Worm (Caenorhabditis elegans): Measurements from ENCODE around the gene rab-7.

Gene rab-7

DNA sequence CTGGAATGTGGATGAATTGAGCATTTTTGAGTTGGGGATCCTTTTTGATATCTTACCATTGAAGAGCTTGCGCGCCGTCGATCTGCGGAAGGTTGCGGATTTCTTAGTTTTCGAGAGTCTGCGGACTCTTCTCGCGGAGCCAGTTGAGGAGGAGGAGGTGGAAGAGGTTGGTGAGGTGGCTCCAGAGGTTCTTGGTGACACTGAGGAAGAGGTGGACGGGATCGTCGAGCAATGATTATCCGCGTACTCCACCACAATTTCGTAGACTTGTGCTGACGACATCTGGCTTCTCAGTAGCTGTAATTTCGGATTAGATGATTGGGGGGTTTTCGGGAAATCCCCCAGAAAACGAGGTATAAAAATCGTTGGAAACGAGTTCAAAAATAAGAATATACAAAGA is 10.6 kb upstream of the rab-7 start, which contains the start of gene Y17G7B.21:
Y17G7B.21 (minus strand) TSS at position 299 of the 400 bp plus-strand sequence.
- TF ChIP-seq elt-3 (tag; optimal IDR thresholded peaks at IDR 0.05) (peak in 1 of 3 experiments; percentile 4), elt-2 (tag; optimal IDR thresholded peaks at IDR 0.05) (no peak), nhr-67 (tag; optimal IDR thresholded peaks at IDR 0.05) (no peak), eor-1 (tag; optimal IDR thresholded peaks at IDR 0.05) (no peak), nhr-77 (tag; optimal IDR thresholded peaks at IDR 0.05) (no peak), lsy-12 (tag; optimal IDR thresholded peaks at IDR 0.05) (peak; percentile 7), ama-1 (optimal IDR thresholded peaks at IDR 0.05) (peak; percentile 72)

DNA sequence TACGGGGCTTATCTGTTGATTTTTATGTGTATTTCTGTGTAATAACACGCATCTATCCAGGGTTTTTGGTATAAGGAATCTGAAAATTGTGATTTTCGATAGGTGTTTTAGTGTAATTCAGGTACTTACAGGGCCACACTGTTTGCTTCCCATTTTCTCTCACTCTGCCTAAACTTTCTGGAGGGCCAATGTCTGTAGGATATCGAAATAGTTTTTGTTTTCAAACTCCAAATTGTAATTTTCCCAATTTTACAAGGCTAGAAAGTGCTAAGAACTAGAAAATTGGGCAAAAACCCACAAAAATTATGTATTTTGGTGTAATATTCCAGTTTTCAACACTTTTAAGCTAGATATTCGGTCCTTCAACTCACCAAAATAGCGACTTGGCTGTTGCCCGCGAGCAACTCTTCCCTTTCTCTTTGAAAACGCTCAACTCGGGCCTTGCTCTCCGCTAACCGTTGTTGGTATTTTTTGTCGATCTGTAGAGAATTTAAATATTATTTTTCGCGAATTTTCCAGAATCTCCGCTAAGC is 10.1 kb upstream of the rab-7 start:
- TF ChIP-seq nhr-43 (tag; optimal IDR thresholded peaks at IDR 0.05; ENCODE audit: poor library complexity, severe bottlenecking), result peak; percentile 27
- TF ChIP-seq ama-1 (optimal IDR thresholded peaks at IDR 0.05), result no peak

DNA sequence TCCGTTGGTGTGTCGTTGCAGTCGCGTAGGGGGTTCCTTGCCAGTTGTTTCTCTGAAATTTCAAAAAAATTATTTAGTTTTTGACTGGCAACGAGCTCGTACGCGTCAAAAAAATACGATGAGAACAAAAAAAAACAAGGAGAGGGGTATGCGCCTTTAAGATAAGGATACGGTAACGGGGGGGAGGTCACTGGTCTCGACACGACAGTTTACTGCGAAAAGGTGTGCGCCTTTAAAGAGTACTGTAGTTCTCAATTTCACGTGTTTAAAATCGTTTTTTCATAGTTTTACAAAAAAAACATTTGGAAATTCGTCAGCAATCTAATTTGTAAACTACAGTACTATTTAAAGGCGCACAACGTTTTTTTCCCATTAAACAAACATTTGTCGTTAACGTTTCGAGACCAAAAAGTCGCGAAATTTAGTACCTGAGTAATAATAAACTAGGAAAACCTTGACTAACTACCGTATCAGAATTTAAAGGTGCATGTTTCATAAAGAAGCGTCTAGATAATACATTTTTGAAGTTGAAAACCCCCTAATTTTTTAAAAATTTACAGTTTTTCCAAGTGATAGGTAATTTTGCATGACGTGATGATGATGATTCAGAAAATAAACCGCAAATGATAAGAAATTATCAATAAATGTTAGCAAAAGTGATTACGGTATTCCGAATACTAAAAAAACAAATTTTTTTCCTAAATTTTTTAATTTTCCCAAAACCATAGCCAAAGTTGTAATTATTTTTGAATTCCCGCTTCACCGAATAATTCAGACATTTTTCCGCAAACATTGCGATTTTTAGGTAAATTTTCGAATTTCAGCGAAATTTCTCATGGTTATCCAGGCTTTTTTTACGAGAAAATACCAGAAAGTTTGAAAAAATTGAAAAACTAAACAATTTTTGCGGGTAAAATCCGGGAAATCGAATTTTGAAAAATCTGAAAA is 7.6 kb upstream of the rab-7 start:
- TF ChIP-seq nhr-237 (tag; optimal IDR thresholded peaks at IDR 0.05) (no peak), fkh-10 (GFP tag; optimal IDR thresholded peaks at IDR 0.05) (no peak), ztf-4 (tag; optimal IDR thresholded peaks at IDR 0.05) (no peak), egl-5 (tag; optimal IDR thresholded peaks at IDR 0.05) (no peak), elt-1 (tag; optimal IDR thresholded peaks at IDR 0.05) (no peak), nfya-1 (tag; optimal IDR thresholded peaks at IDR 0.05; ENCODE audit: insufficient read depth) (peak; percentile 3), pha-4 (tag; optimal IDR thresholded peaks at IDR 0.05) (peak; percentile 34), jun-1 (tag; optimal IDR thresholded peaks at IDR 0.05) (peak; percentile 47), pqm-1 (tag; optimal IDR thresholded peaks at IDR 0.05) (peak; percentile 19), egl-27 (tag; optimal IDR thresholded peaks at IDR 0.05) (no peak), daf-12 (tag; optimal IDR thresholded peaks at IDR 0.05) (no peak), zag-1 (tag; optimal IDR thresholded peaks at IDR 0.05) (no peak), aly-2 (tag; optimal IDR thresholded peaks at IDR 0.05) (peak; percentile 34), ama-1 (optimal IDR thresholded peaks at IDR 0.05) (peak; percentile 77), nhr-67 (tag; optimal IDR thresholded peaks at IDR 0.05) (no peak), nhr-77 (tag; optimal IDR thresholded peaks at IDR 0.05) (peak; percentile 24), elt-2 (tag; optimal IDR thresholded peaks at IDR 0.05) (peak; percentile 49), nhr-12 (tag; optimal IDR thresholded peaks at IDR 0.05) (no peak), nhr-43 (tag; optimal IDR thresholded peaks at IDR 0.05; ENCODE audit: poor library complexity, severe bottlenecking) (peak; percentile 11), lin-39 (tag; optimal IDR thresholded peaks at IDR 0.05) (no peak), hmg-11 (tag; optimal IDR thresholded peaks at IDR 0.05) (peak; percentile 13), nhr-28 (tag; optimal IDR thresholded peaks at IDR 0.05) (peak; percentile 55), fos-1 (tag; optimal IDR thresholded peaks at IDR 0.05) (peak; percentile 76), nhr-76 (tag; optimal IDR thresholded peaks at IDR 0.05) (no peak), unc-39 (tag; optimal IDR thresholded peaks at IDR 0.05) (no peak), ZK546.5 (tag; optimal IDR thresholded peaks at IDR 0.05) (peak; percentile 53), lsy-12 (tag; optimal IDR thresholded peaks at IDR 0.05) (peak; percentile 40), R02D3.7 (tag; optimal IDR thresholded peaks at IDR 0.05) (no peak)

DNA sequence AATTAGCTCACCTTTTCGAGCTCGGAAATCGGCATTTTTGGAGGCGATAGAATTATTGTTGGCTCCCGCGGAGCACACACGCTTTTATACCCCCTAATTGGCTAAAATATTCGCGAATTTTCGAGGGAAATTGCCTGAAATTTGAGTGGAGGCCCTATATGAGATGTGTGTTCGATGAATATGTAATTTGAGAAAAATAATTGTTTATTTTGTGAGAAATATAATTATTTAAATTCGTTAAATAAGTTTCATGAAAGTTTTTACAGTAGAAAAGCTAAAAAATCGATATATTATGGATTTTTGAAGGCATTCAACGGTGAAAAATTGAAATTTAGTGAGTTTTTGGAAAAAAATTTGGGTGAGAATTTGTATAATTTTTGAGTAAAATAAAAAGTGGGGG is 6.9 kb upstream of the rab-7 start, which contains the start of gene acbp-6:
acbp-6 (minus strand) TSS at position 101 of the 400 bp plus-strand sequence.
- TF ChIP-seq egl-27 (tag; optimal IDR thresholded peaks at IDR 0.05) (no peak), ztf-4 (tag; optimal IDR thresholded peaks at IDR 0.05) (no peak), skn-1 (tag; optimal IDR thresholded peaks at IDR 0.05) (no peak), nhr-77 (tag; optimal IDR thresholded peaks at IDR 0.05) (no peak), daf-12 (tag; optimal IDR thresholded peaks at IDR 0.05) (no peak), fkh-10 (GFP tag; optimal IDR thresholded peaks at IDR 0.05) (no peak), ZK546.5 (tag; optimal IDR thresholded peaks at IDR 0.05) (no peak), ama-1 (optimal IDR thresholded peaks at IDR 0.05) (no peak), hmg-11 (tag; optimal IDR thresholded peaks at IDR 0.05) (no peak), nhr-23 (tag; optimal IDR thresholded peaks at IDR 0.05) (no peak), jun-1 (tag; optimal IDR thresholded peaks at IDR 0.05) (no peak)
